Worm (Caenorhabditis elegans) whole organism, L2 larva: ENCODE results near the gene tpa-1.

Source experiments
- Y55F3AM.14 ChIP-seq: fragments of 200-800 bp; sonication (Bioruptor generic); optimal IDR thresholded peaks from 2 replicates; lab custom pipeline; 2018; ENCODE audit warnings: mild to moderate bottlenecking, missing genetic modification characterization, missing compliant biosample characterization
- alr-1 ChIP-seq: fragments of 150-350 bp; optimal IDR thresholded peaks from 2 replicates; lab custom pipeline; 2014; ENCODE audit warnings: missing biosample characterization, missing genetic modification characterization
- aly-2 ChIP-seq: fragments of 150-350 bp; optimal IDR thresholded peaks from 2 replicates; lab custom pipeline; 2014; ENCODE audit warnings: missing biosample characterization, missing genetic modification characterization
- ama-1 ChIP-seq: fragments of 150-350 bp; optimal IDR thresholded peaks from 2 replicates; lab custom pipeline; 2018; ENCODE audit warnings: inconsistent platforms
- ceh-16 ChIP-seq: fragments of 150-350 bp; optimal IDR thresholded peaks from 2 replicates; lab custom pipeline; 2014; ENCODE audit warnings: missing biosample characterization, missing genetic modification characterization
- crh-2 ChIP-seq: sonication (generic microtip); optimal IDR thresholded peaks from 2 replicates; lab custom pipeline; 2017; ENCODE audit warnings: missing biosample characterization, missing genetic modification characterization
- elt-1 ChIP-seq: fragments of 150-350 bp; optimal IDR thresholded peaks from 2 replicates; lab custom pipeline; 2014; ENCODE audit warnings: missing biosample characterization, missing genetic modification characterization
- elt-3 ChIP-seq: sonication (generic microtip); optimal IDR thresholded peaks from 2 replicates; lab custom pipeline; 2017; ENCODE audit warnings: missing biosample characterization, missing genetic modification characterization
- fos-1 ChIP-seq: fragments of 150-350 bp; optimal IDR thresholded peaks from 2 replicates; lab custom pipeline; 2014; ENCODE audit warnings: missing biosample characterization, missing genetic modification characterization
- gmeb-1 ChIP-seq: fragments of 150-350 bp; optimal IDR thresholded peaks from 2 replicates; lab custom pipeline; 2014; ENCODE audit warnings: missing biosample characterization, missing genetic modification characterization
- lin-11 ChIP-seq: fragments of 150-350 bp; sonication (generic microtip); optimal IDR thresholded peaks from 2 replicates; lab custom pipeline; 2014; ENCODE audit warnings: missing biosample characterization, missing genetic modification characterization, inconsistent platforms, mixed read lengths
- lin-39 ChIP-seq: fragments of 150-350 bp; optimal IDR thresholded peaks from 2 replicates; lab custom pipeline; 2014; ENCODE audit warnings: missing biosample characterization, missing genetic modification reagents, missing genetic modification characterization
- lsy-2 ChIP-seq, 2 experiments: fragments of 150-350 bp in 1 of 2; sonication (generic microtip) in 1 of 2; optimal IDR thresholded peaks; 2 replicates each; lab custom pipeline; 2014 to 2017; ENCODE audit warnings: missing biosample characterization in 2 of 2, missing genetic modification characterization in 2 of 2
- mab-5 ChIP-seq: fragments of 150-350 bp; optimal IDR thresholded peaks from 2 replicates; lab custom pipeline; 2014; ENCODE audit warnings: missing biosample characterization, missing genetic modification characterization
- mbf-1 ChIP-seq: sonication (generic microtip); optimal IDR thresholded peaks from 2 replicates; lab custom pipeline; 2017; ENCODE audit warnings: missing biosample characterization, missing genetic modification characterization
- mdl-1 ChIP-seq, 2 experiments: fragments of 150-350 bp in 1 of 2; sonication (generic microtip) in 1 of 2; optimal IDR thresholded peaks; 2 replicates each; lab custom pipeline; 2017; ENCODE audit warnings: missing biosample characterization in 2 of 2, missing genetic modification characterization in 2 of 2
- nhr-10 ChIP-seq: sonication (generic microtip); optimal IDR thresholded peaks from 2 replicates; lab custom pipeline; 2017; ENCODE audit warnings: missing biosample characterization, missing genetic modification characterization
- nhr-11 ChIP-seq: fragments of 150-350 bp; optimal IDR thresholded peaks from 2 replicates; lab custom pipeline; 2014; ENCODE audit warnings: missing biosample characterization, missing genetic modification characterization
- nhr-12 ChIP-seq: fragments of 150-350 bp; optimal IDR thresholded peaks from 2 replicates; lab custom pipeline; 2014; ENCODE audit warnings: missing biosample characterization, missing genetic modification characterization
- nhr-129 ChIP-seq: fragments of 150-350 bp; optimal IDR thresholded peaks from 2 replicates; lab custom pipeline; 2014; ENCODE audit warnings: missing biosample characterization, missing genetic modification characterization
- nhr-21 ChIP-seq: fragments of 150-350 bp; optimal IDR thresholded peaks from 2 replicates; lab custom pipeline; 2014; ENCODE audit warnings: missing biosample characterization, missing genetic modification characterization
- nhr-23 ChIP-seq: fragments of 150-350 bp; optimal IDR thresholded peaks from 2 replicates; lab custom pipeline; 2014; ENCODE audit warnings: missing biosample characterization, missing genetic modification reagents, missing genetic modification characterization
- nhr-237 ChIP-seq: fragments of 150-350 bp; optimal IDR thresholded peaks from 2 replicates; lab custom pipeline; 2014; ENCODE audit warnings: missing biosample characterization, missing genetic modification characterization
- nhr-6 ChIP-seq: fragments of 150-350 bp; optimal IDR thresholded peaks from 2 replicates; lab custom pipeline; 2014; ENCODE audit warnings: missing biosample characterization, missing genetic modification characterization
- peb-1 ChIP-seq: fragments of 150-350 bp; optimal IDR thresholded peaks from 2 replicates; lab custom pipeline; 2014; ENCODE audit warnings: missing biosample characterization, missing genetic modification characterization
- sem-4 ChIP-seq: fragments of 150-350 bp; optimal IDR thresholded peaks from 2 replicates; lab custom pipeline; 2014; ENCODE audit warnings: missing biosample characterization, missing genetic modification reagents, missing genetic modification characterization
- skn-1 ChIP-seq: sonication (generic microtip); optimal IDR thresholded peaks from 2 replicates; lab custom pipeline; 2017; ENCODE audit warnings: missing biosample characterization, missing genetic modification characterization
- sma-3 ChIP-seq: sonication (generic microtip); optimal IDR thresholded peaks from 2 replicates; lab custom pipeline; 2016; ENCODE audit warnings: missing genetic modification reagents, missing genetic modification characterization, missing compliant biosample characterization
- sma-9 ChIP-seq, 2 experiments: fragments of 150-350 bp in 1 of 2; sonication (generic microtip) in 1 of 2; optimal IDR thresholded peaks; 2 replicates each; lab custom pipeline; 2014 to 2016; ENCODE audit warnings: missing genetic modification characterization in 2 of 2, mild to moderate bottlenecking in 1 of 2, missing biosample characterization in 1 of 2, missing compliant biosample characterization in 1 of 2, missing genetic modification reagents in 1 of 2, moderate library complexity in 1 of 2
- unc-62 ChIP-seq: fragments of 150-350 bp; optimal IDR thresholded peaks from 2 replicates; lab custom pipeline; 2014; ENCODE audit warnings: missing biosample characterization, missing genetic modification reagents, missing genetic modification characterization
- ztf-1 ChIP-seq: fragments of 200-800 bp; sonication (Bioruptor generic); conservative IDR thresholded peaks from 2 replicates; pipeline ENCODE4 v1.3.6; 2022; ENCODE audit warnings: missing genetic modification characterization, missing compliant biosample characterization
- ztf-11 ChIP-seq: sonication (generic microtip); optimal IDR thresholded peaks from 2 replicates; lab custom pipeline; 2017; ENCODE audit warnings: missing biosample characterization, missing genetic modification characterization
- ztf-4 ChIP-seq: fragments of 150-350 bp; optimal IDR thresholded peaks from 2 replicates; lab custom pipeline; 2014; ENCODE audit warnings: missing biosample characterization, missing genetic modification characterization

tpa-1 gene

DNA sequence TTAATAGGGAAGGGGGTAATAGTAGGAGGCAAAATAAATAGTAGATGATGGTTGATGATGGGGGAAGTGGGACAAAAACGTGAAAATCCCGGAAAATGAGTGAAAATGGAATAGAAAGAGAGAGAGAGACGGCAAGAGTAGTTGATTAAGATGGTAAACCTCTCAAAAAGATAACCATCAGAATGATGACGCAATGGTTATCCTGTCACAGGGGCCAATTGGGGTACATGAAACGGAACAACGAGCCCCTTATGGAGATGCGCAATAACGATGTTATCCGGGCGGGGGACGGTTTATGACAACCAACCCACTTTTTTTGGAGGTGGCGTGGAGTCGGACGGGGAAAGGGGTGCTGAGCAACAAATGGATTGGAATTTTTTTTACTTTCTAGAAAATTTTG lies 58.0 kb downstream of the tpa-1 start:
- TF ChIP-seq peb-1 (no peak), nhr-6 (tag; lab: Kevin White, UChicago) (no peak), alr-1 (tag; lab: Kevin White, UChicago) (no peak), ceh-16 (tag; lab: Kevin White, UChicago) (no peak), fos-1 (tag; lab: Kevin White, UChicago) (no peak), nhr-12 (tag; lab: Kevin White, UChicago) (no peak), nhr-10 (tag; lab: Kevin White, UChicago) (no peak), lsy-2 (tag; optimal IDR thresholded peaks at IDR 0.05; lab: Kevin White, UChicago) (no peak), mdl-1 (tag; optimal IDR thresholded peaks at IDR 0.05; lab: Kevin White, UChicago) (no peak), gmeb-1 (tag; lab: Kevin White, UChicago) (no peak), nhr-23 (tag; lab: Kevin White, UChicago) (no peak), lin-11 (tag; lab: Kevin White, UChicago) (no peak), sma-3 (no peak)
- TF ChIP-seq, all 48 proteins: peak for 0

DNA sequence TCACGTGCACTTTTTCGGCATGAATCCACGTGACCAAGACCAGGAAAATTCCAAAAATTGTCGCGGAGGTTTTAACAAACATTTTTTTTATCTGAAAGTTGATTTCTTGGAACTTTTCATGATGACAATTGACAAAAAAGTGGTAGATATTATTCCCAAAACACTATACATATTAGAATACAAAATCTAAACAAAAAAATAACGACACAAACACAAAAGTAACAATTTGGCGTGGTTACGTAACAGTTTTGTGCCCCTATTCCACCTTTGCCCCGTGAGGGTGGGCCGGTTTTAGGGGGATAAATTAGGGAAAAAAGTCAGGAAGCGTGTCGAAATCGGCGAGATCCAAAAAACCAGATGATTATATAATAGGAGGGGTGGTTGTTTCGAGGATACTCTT lies 66.0 kb downstream of the tpa-1 start, which contains the start of gene gegf-1:
Gene gegf-1, minus strand, starts transcription at position 101 of the 400 bp plus-strand sequence.
- TF ChIP-seq unc-62 (GFP tag; lab: Kevin White, UChicago) (no peak), nhr-11 (no peak), mab-5 (tag; lab: Kevin White, UChicago) (no peak), mbf-1 (no peak), sma-9 (GFP tag; optimal IDR thresholded peaks at IDR 0.05; lab: Kevin White, UChicago) (no peak), sma-9 (tag; optimal IDR thresholded peaks at IDR 0.05; lab: Kevin White, UChicago) (no peak)

- no peak for TF ChIP-seq ama-1 (lab: Kevin White, UChicago)
- no peak for TF ChIP-seq skn-1 (tag; lab: Kevin White, UChicago)
- no peak for TF ChIP-seq sma-9 (GFP tag; optimal IDR thresholded peaks at IDR 0.05; lab: Kevin White, UChicago)
- TF ChIP-seq sma-9 (tag; optimal IDR thresholded peaks at IDR 0.05; lab: Kevin White, UChicago) = no peak
- TF ChIP-seq nhr-11 = no peak
- TF ChIP-seq peb-1 = no peak
- TF ChIP-seq nhr-21 (tag; lab: Kevin White, UChicago) = no peak
- no peak for TF ChIP-seq ztf-1 (GFP tag; lab: Robert Waterston, UW)
- TF ChIP-seq Y55F3AM.14 = no peak
- no peak for TF ChIP-seq ztf-11 (tag; lab: Kevin White, UChicago)
- no peak for TF ChIP-seq mdl-1 (tag; optimal IDR thresholded peaks at IDR 0.05; lab: Kevin White, UChicago)
- TF ChIP-seq nhr-237 (tag; lab: Kevin White, UChicago) = no peak
- no peak for TF ChIP-seq unc-62 (GFP tag; lab: Kevin White, UChicago)
- TF ChIP-seq elt-3 (tag; lab: Kevin White, UChicago) = no peak
- no peak for TF ChIP-seq alr-1 (tag; lab: Kevin White, UChicago)
- TF ChIP-seq, all 48 proteins: peak for 0
Observed at ce11 chrIV:158662-159061, 66.9 kb downstream of the tpa-1 start, which contains the start of gene Y38C1AA.7. Gene Y38C1AA.7, plus strand, starts transcription at chrIV:158962.

ce11 chrIV:159864-160263 lies 68.1 kb downstream of the tpa-1 start, which contains the start of gene Y38C1AA.19:
Gene Y38C1AA.19, plus strand, starts transcription at chrIV:160164.
- TF ChIP-seq nhr-23 (tag; lab: Kevin White, UChicago) (no peak), mab-5 (tag; lab: Kevin White, UChicago) (no peak), aly-2 (no peak), nhr-129 (tag; lab: Kevin White, UChicago) (no peak), elt-1 (tag; lab: Kevin White, UChicago) (no peak), nhr-11 (no peak), mdl-1 (tag; optimal IDR thresholded peaks at IDR 0.05; lab: Kevin White, UChicago) (no peak), crh-2 (tag; lab: Kevin White, UChicago) (no peak), ztf-4 (tag; lab: Kevin White, UChicago) (no peak), ztf-1 (GFP tag; lab: Robert Waterston, UW) (no peak), lsy-2 (tag; optimal IDR thresholded peaks at IDR 0.05; lab: Kevin White, UChicago) (no peak), sem-4 (tag; lab: Kevin White, UChicago) (no peak), unc-62 (GFP tag; lab: Kevin White, UChicago) (no peak), sma-9 (GFP tag; optimal IDR thresholded peaks at IDR 0.05; lab: Kevin White, UChicago) (no peak), sma-9 (tag; optimal IDR thresholded peaks at IDR 0.05; lab: Kevin White, UChicago) (no peak), ztf-11 (tag; lab: Kevin White, UChicago) (no peak), fos-1 (tag; lab: Kevin White, UChicago) (no peak), lin-39 (tag; lab: Kevin White, UChicago) (no peak), sma-3 (no peak), elt-3 (tag; lab: Kevin White, UChicago) (no peak), ama-1 (lab: Kevin White, UChicago) (no peak)
